Worm (Caenorhabditis elegans): ENCODE data around the gene rpy-1.
A peak's percentile ranks its signal among the peaks of the same experiment; 100 is the strongest.

rpy-1 gene

ce11 chrII:6685964-6686363, 19.5 kb downstream of the rpy-1 start:
- no peak for TF ChIP-seq sdc-2 (tag; optimal IDR thresholded peaks at IDR 0.05)
- TF ChIP-seq ceh-18 (tag; optimal IDR thresholded peaks at IDR 0.05), result no peak
- no peak for TF ChIP-seq ceh-9 (tag; optimal IDR thresholded peaks at IDR 0.05)
- no peak for TF ChIP-seq mec-3 (tag; optimal IDR thresholded peaks at IDR 0.05; ENCODE audit: borderline replicate concordance)
- TF ChIP-seq unc-42 (tag; optimal IDR thresholded peaks at IDR 0.05), result no peak
- TF ChIP-seq ceh-31 (tag; optimal IDR thresholded peaks at IDR 0.05), result no peak
- TF ChIP-seq tbx-7 (tag; optimal IDR thresholded peaks at IDR 0.05), result no peak
- no peak for TF ChIP-seq dve-1 (tag; optimal IDR thresholded peaks at IDR 0.05)
- TF ChIP-seq pag-3 (tag; optimal IDR thresholded peaks at IDR 0.05; ENCODE audit: borderline replicate concordance), result no peak
- TF ChIP-seq pha-4 (tag; optimal IDR thresholded peaks at IDR 0.05), result no peak
- TF ChIP-seq T23F11.4 (GFP tag; optimal IDR thresholded peaks at IDR 0.05), result no peak
- no peak for TF ChIP-seq ceh-30 (tag; optimal IDR thresholded peaks at IDR 0.05)
- TF ChIP-seq fax-1 (tag; optimal IDR thresholded peaks at IDR 0.05), result no peak
- no peak for TF ChIP-seq fkh-10 (GFP tag; optimal IDR thresholded peaks at IDR 0.05)
- TF ChIP-seq pqm-1 (tag; optimal IDR thresholded peaks at IDR 0.05), result no peak
- TF ChIP-seq ztf-16 (tag; optimal IDR thresholded peaks at IDR 0.05), result no peak
- TF ChIP-seq pha-2 (tag; optimal IDR thresholded peaks at IDR 0.05), result no peak
- no peak for TF ChIP-seq ceh-19 (GFP tag; optimal IDR thresholded peaks at IDR 0.05)
- no peak for TF ChIP-seq hlh-30 (tag; optimal IDR thresholded peaks at IDR 0.05; ENCODE audit: insufficient read depth)
- TF ChIP-seq hlh-15 (tag; optimal IDR thresholded peaks at IDR 0.05), result no peak

ce11 chrII:6683663-6684285, 21.7 kb downstream of the rpy-1 start, which contains the start of gene gyf-1:
TSS of gene gyf-1 (plus strand) at chrII:6684235.
- TF ChIP-seq rnt-1 (tag; optimal IDR thresholded peaks at IDR 0.05) (peak; percentile 73), ceh-31 (tag; optimal IDR thresholded peaks at IDR 0.05) (peak; percentile 76), tbx-2 (tag; optimal IDR thresholded peaks at IDR 0.05) (peak; percentile 70), ama-1 (optimal IDR thresholded peaks at IDR 0.05) (no peak), pha-4 (tag; optimal IDR thresholded peaks at IDR 0.05) (no peak), K09A11.1 (tag; optimal IDR thresholded peaks at IDR 0.05; ENCODE audit: insufficient read depth) (no peak), ets-4 (tag; optimal IDR thresholded peaks at IDR 0.05) (peak; percentile 36), ceh-34 (tag; optimal IDR thresholded peaks at IDR 0.05) (peak; percentile 40), ref-2 (tag; optimal IDR thresholded peaks at IDR 0.05) (no peak), ceh-18 (tag; optimal IDR thresholded peaks at IDR 0.05) (peak; percentile 26), C38D4.7 (GFP tag; optimal IDR thresholded peaks at IDR 0.05) (no peak), ztf-16 (tag; optimal IDR thresholded peaks at IDR 0.05) (no peak), unc-55 (GFP tag; optimal IDR thresholded peaks at IDR 0.05) (peak; percentile 81), C08G9.2 (tag; optimal IDR thresholded peaks at IDR 0.05) (peak; percentile 46)

ce11 chrII:6682918-6683317, 22.5 kb downstream of the rpy-1 start:
- TF ChIP-seq pha-4 (tag; optimal IDR thresholded peaks at IDR 0.05), result no peak
- no peak for TF ChIP-seq hlh-8 (tag; optimal IDR thresholded peaks at IDR 0.05)
- no peak for TF ChIP-seq npax-4 (tag; optimal IDR thresholded peaks at IDR 0.05)
- TF ChIP-seq ztf-16 (tag; optimal IDR thresholded peaks at IDR 0.05), result no peak

ce11 chrII:6681478-6681877, 24.0 kb downstream of the rpy-1 start:
- TF ChIP-seq unc-55 (GFP tag; optimal IDR thresholded peaks at IDR 0.05) (no peak), F13H6.1 (tag; optimal IDR thresholded peaks at IDR 0.05) (no peak), pag-3 (tag; optimal IDR thresholded peaks at IDR 0.05; ENCODE audit: borderline replicate concordance) (no peak), gmeb-2 (tag; optimal IDR thresholded peaks at IDR 0.05) (no peak), eyg-1 (tag; optimal IDR thresholded peaks at IDR 0.05) (no peak), pros-1 (tag; optimal IDR thresholded peaks at IDR 0.05) (no peak)

Measured in whole organism, late embryonic.